Fruit fly (Drosophila melanogaster) whole organism, embryonic: ENCODE measurements around the gene CRAT.

Experiments used
- Adf1 ChIP-seq: fragments of 200-800 bp; sonication (Bioruptor generic); IDR thresholded peaks from 2 replicates; pipeline ENCODE4 v1.3.6; 2022; ENCODE audit warnings: missing biosample characterization, missing genetic modification characterization
- CG10543 ChIP-seq: fragments of 200-800 bp; sonication (Bioruptor generic); optimal IDR thresholded peaks from 3 replicates; lab custom pipeline; 2017; ENCODE audit warnings: missing biosample characterization, mild to moderate bottlenecking, missing genetic modification characterization, moderate library complexity
- CG10565 ChIP-seq: fragments of 200-800 bp; sonication (Bioruptor generic); optimal IDR thresholded peaks from 3 replicates; lab custom pipeline; 2016; ENCODE audit warnings: missing biosample characterization, mild to moderate bottlenecking, missing genetic modification characterization
- CG12219 ChIP-seq: fragments of 200-800 bp; sonication (Bioruptor generic); optimal IDR thresholded peaks from 3 replicates; lab custom pipeline; 2018; ENCODE audit warnings: missing biosample characterization, mild to moderate bottlenecking, missing genetic modification characterization
- CG16815 ChIP-seq: fragments of 200-800 bp; sonication (Bioruptor generic); optimal IDR thresholded peaks from 3 replicates; lab custom pipeline; 2017; ENCODE audit warnings: missing biosample characterization, mild to moderate bottlenecking, missing genetic modification characterization
- CG17802 ChIP-seq: fragments of 200-800 bp; sonication (Bioruptor generic); optimal IDR thresholded peaks from 2 replicates; lab custom pipeline; 2018; ENCODE audit warnings: missing biosample characterization, mild to moderate bottlenecking, missing genetic modification characterization, moderate library complexity
- CG18764 ChIP-seq: fragments of 200-800 bp; sonication (Bioruptor generic); optimal IDR thresholded peaks from 3 replicates; lab custom pipeline; 2016; ENCODE audit warnings: missing biosample characterization, missing genetic modification characterization
- CG2202 ChIP-seq: fragments of 200-800 bp; sonication (Bioruptor generic); optimal IDR thresholded peaks from 2 replicates; lab custom pipeline; 2018; ENCODE audit warnings: missing biosample characterization, mild to moderate bottlenecking, missing genetic modification characterization
- CG34376 ChIP-seq: fragments of 200-800 bp; sonication (Bioruptor generic); optimal IDR thresholded peaks from 2 replicates; lab custom pipeline; 2018; ENCODE audit warnings: missing biosample characterization, mild to moderate bottlenecking, missing genetic modification characterization
- CG4707 ChIP-seq: fragments of 200-800 bp; sonication (Bioruptor generic); optimal IDR thresholded peaks from 2 replicates; lab custom pipeline; 2018; ENCODE audit warnings: missing biosample characterization, mild to moderate bottlenecking, missing genetic modification characterization, moderate library complexity
- CG4730 ChIP-seq: fragments of 200-800 bp; sonication (Bioruptor generic); IDR thresholded peaks from 2 replicates; pipeline ENCODE4 v1.3.6; 2022; ENCODE audit warnings: missing biosample characterization, missing genetic modification characterization
- CG5953 ChIP-seq: fragments of 200-800 bp; sonication (Bioruptor generic); IDR thresholded peaks from 2 replicates; pipeline ENCODE4 v1.3.6; 2022; ENCODE audit warnings: missing biosample characterization, missing genetic modification characterization
- CG6272 ChIP-seq: fragments of 200-800 bp; sonication (Bioruptor generic); IDR thresholded peaks from 2 replicates; pipeline ENCODE4 v1.3.6; 2022; ENCODE audit warnings: missing biosample characterization, missing genetic modification characterization
- CG7271 ChIP-seq: fragments of 200-800 bp; sonication (Bioruptor generic); optimal IDR thresholded peaks from 2 replicates; lab custom pipeline; 2018; ENCODE audit warnings: missing biosample characterization, mild to moderate bottlenecking, missing genetic modification characterization, moderate library complexity
- CG7556 ChIP-seq: fragments of 200-800 bp; sonication (Bioruptor generic); optimal IDR thresholded peaks from 2 replicates; lab custom pipeline; 2017; ENCODE audit warnings: missing biosample characterization, mild to moderate bottlenecking, missing genetic modification characterization
- CG9727 ChIP-seq: fragments of 200-800 bp; sonication (Bioruptor generic); optimal IDR thresholded peaks from 3 replicates; lab custom pipeline; 2017; ENCODE audit warnings: missing biosample characterization, mild to moderate bottlenecking, missing genetic modification characterization
- CG9876 ChIP-seq: fragments of 200-800 bp; sonication (Bioruptor generic); optimal IDR thresholded peaks from 2 replicates; lab custom pipeline; 2016; ENCODE audit warnings: missing biosample characterization, missing genetic modification characterization
- Camta ChIP-seq: fragments of 200-800 bp; sonication (Bioruptor generic); optimal IDR thresholded peaks from 2 replicates; lab custom pipeline; 2016; ENCODE audit warnings: missing biosample characterization, missing genetic modification characterization
- Deaf1 ChIP-seq: fragments of 200-800 bp; optimal IDR thresholded peaks from 3 replicates; lab custom pipeline; 2019; ENCODE audit warnings: missing biosample characterization, mild to moderate bottlenecking, missing genetic modification characterization, moderate library complexity
- E2f2 ChIP-seq: fragments of 200-800 bp; sonication (Bioruptor generic); IDR thresholded peaks from 2 replicates; pipeline ENCODE4 v1.3.6; 2022; ENCODE audit warnings: missing biosample characterization, missing genetic modification characterization
- Ets65A ChIP-seq: fragments of 200-800 bp; sonication (Bioruptor generic); peaks from one replicate; lab custom pipeline; 2016; ENCODE audit warnings: missing biosample characterization, missing genetic modification characterization
- Gug ChIP-seq: fragments of 200-800 bp; sonication (Bioruptor generic); IDR thresholded peaks from 4 replicates; pipeline ENCODE4 v1.3.6; 2022; ENCODE audit warnings: missing biosample characterization, missing genetic modification characterization
- H2.0 ChIP-seq: fragments of 200-800 bp; sonication (Bioruptor generic); IDR thresholded peaks from 2 replicates; pipeline ENCODE4 v1.3.6; 2022; ENCODE audit warnings: missing biosample characterization, missing genetic modification characterization
- NfI ChIP-seq: fragments of 200-800 bp; sonication (Bioruptor generic); optimal IDR thresholded peaks from 3 replicates; lab custom pipeline; 2018; ENCODE audit warnings: missing biosample characterization, mild to moderate bottlenecking, missing genetic modification characterization, moderate library complexity
- Rx ChIP-seq: fragments of 200-800 bp; sonication (Bioruptor generic); IDR thresholded peaks from 2 replicates; pipeline ENCODE4 v1.3.6; 2022; ENCODE audit warnings: missing biosample characterization, missing genetic modification characterization
- Spps ChIP-seq: fragments of 200-800 bp; sonication (Bioruptor generic); optimal IDR thresholded peaks from 2 replicates; lab custom pipeline; 2018; ENCODE audit warnings: missing biosample characterization, mild to moderate bottlenecking, missing genetic modification characterization
- Ssrp ChIP-seq: fragments of 200-800 bp; sonication (Bioruptor generic); optimal IDR thresholded peaks from 2 replicates; lab custom pipeline; 2018; ENCODE audit warnings: missing biosample characterization, mild to moderate bottlenecking, missing genetic modification characterization, moderate library complexity
- Taf1 ChIP-seq: fragments of 200-800 bp; sonication (Bioruptor generic); IDR thresholded peaks from 2 replicates; pipeline ENCODE4 v1.3.6; 2022; ENCODE audit warnings: missing biosample characterization, missing genetic modification characterization
- az2 ChIP-seq: fragments of 200-800 bp; sonication (Bioruptor generic); optimal IDR thresholded peaks from 3 replicates; lab custom pipeline; 2016; ENCODE audit warnings: missing biosample characterization, missing genetic modification characterization
- cas ChIP-seq: fragments of 200-800 bp; sonication (Bioruptor generic); IDR thresholded peaks from 2 replicates; pipeline ENCODE4 v1.3.6; 2022; ENCODE audit warnings: missing biosample characterization, missing genetic modification characterization
- caup ChIP-seq: fragments of 200-800 bp; sonication (Bioruptor generic); optimal IDR thresholded peaks from 3 replicates; lab custom pipeline; 2017; ENCODE audit warnings: missing biosample characterization, mild to moderate bottlenecking, missing genetic modification characterization, moderate library complexity; ENCODE audit not compliant: severe bottlenecking
- chif ChIP-seq, 2 experiments: fragments of 200-800 bp; sonication (Bioruptor generic); optimal IDR thresholded peaks; 3 replicates each; lab custom pipeline; 2016; ENCODE audit warnings: missing biosample characterization in 2 of 2, missing genetic modification characterization in 2 of 2
- da ChIP-seq: fragments of 200-800 bp; sonication (Bioruptor generic); optimal IDR thresholded peaks from 2 replicates; lab custom pipeline; 2016; ENCODE audit warnings: missing biosample characterization, missing genetic modification characterization
- dmrt11E ChIP-seq: fragments of 200-800 bp; sonication (Bioruptor generic); optimal IDR thresholded peaks from 3 replicates; lab custom pipeline; 2018; ENCODE audit warnings: missing biosample characterization, mild to moderate bottlenecking, missing genetic modification characterization, moderate library complexity
- fru ChIP-seq: fragments of >200 bp; optimal IDR thresholded peaks from 2 replicates; lab custom pipeline; 2017
- gro ChIP-seq: fragments of 200-800 bp; sonication (Bioruptor generic); optimal IDR thresholded peaks from 2 replicates; lab custom pipeline; 2016; ENCODE audit warnings: missing biosample characterization, missing genetic modification characterization
- hkb ChIP-seq, 2 experiments: fragments of 200-800 bp in 1 of 2; fragments of >200 bp in 1 of 2; sonication (Bioruptor generic) in 1 of 2; IDR thresholded peaks in 1 of 2; optimal IDR thresholded peaks in 1 of 2; 2 replicates each; pipeline versions ENCODE4 v1.3.6 to Lab custom; 2017 to 2022; ENCODE audit warnings: missing biosample characterization in 1 of 2, missing genetic modification characterization in 1 of 2
- hth ChIP-seq: fragments of >200 bp; optimal IDR thresholded peaks from 2 replicates; lab custom pipeline; 2017; ENCODE audit warnings: inconsistent platforms
- inv ChIP-seq: fragments of 200-800 bp; sonication (Bioruptor generic); IDR thresholded peaks from 2 replicates; pipeline ENCODE4 v1.3.6; 2022; ENCODE audit warnings: missing biosample characterization, missing genetic modification characterization; ENCODE audit not compliant: partially characterized antibody
- kni ChIP-seq: fragments of 200-800 bp; sonication (Bioruptor generic); optimal IDR thresholded peaks from 3 replicates; lab custom pipeline; 2017; ENCODE audit warnings: mild to moderate bottlenecking, missing biosample characterization, missing genetic modification reagents, missing genetic modification characterization
- knrl ChIP-seq: fragments of 200-800 bp; sonication (Bioruptor generic); IDR thresholded peaks from 3 replicates; pipeline ENCODE4 v1.3.6; 2022; ENCODE audit warnings: missing biosample characterization, missing genetic modification characterization; ENCODE audit not compliant: partially characterized antibody
- lola ChIP-seq, 3 experiments: fragments of >200 bp in 2 of 3; fragments of 200-800 bp in 1 of 3; sonication (Bioruptor generic) in 1 of 3; optimal IDR thresholded peaks; 2 replicates each; lab custom pipeline; 2017 to 2019; ENCODE audit warnings: missing biosample characterization in 3 of 3, missing genetic modification characterization in 3 of 3, mild to moderate bottlenecking in 1 of 3, moderate library complexity in 1 of 3
- maf-S ChIP-seq: fragments of 200-800 bp; sonication (Bioruptor generic); optimal IDR thresholded peaks from 2 replicates; lab custom pipeline; 2016; ENCODE audit warnings: missing biosample characterization, missing genetic modification characterization
- nau ChIP-seq: fragments of 200-800 bp; sonication (Bioruptor generic); optimal IDR thresholded peaks from 3 replicates; lab custom pipeline; 2017; ENCODE audit warnings: missing biosample characterization, mild to moderate bottlenecking, missing genetic modification characterization, missing genetic modification reagents
- pnt ChIP-seq: fragments of 200-800 bp; sonication (Bioruptor generic); optimal IDR thresholded peaks from 3 replicates; lab custom pipeline; 2016; ENCODE audit warnings: missing biosample characterization, missing genetic modification characterization
- repo ChIP-seq: fragments of 200-800 bp; sonication (Bioruptor generic); optimal IDR thresholded peaks from 2 replicates; lab custom pipeline; 2016; ENCODE audit warnings: missing biosample characterization, missing genetic modification characterization
- sd ChIP-seq: fragments of 200-800 bp; sonication (Bioruptor generic); optimal IDR thresholded peaks from 3 replicates; lab custom pipeline; 2018; ENCODE audit warnings: missing biosample characterization, mild to moderate bottlenecking, missing genetic modification characterization, moderate library complexity
- seq ChIP-seq: fragments of 200-800 bp; sonication (Bioruptor generic); IDR thresholded peaks from 2 replicates; pipeline ENCODE4 v1.3.6; 2022; ENCODE audit warnings: missing biosample characterization, missing genetic modification characterization
- shn ChIP-seq: fragments of 200-800 bp; sonication (Bioruptor generic); optimal IDR thresholded peaks from 3 replicates; lab custom pipeline; 2016; ENCODE audit warnings: missing biosample characterization, missing genetic modification characterization
- sr ChIP-seq: fragments of 200-800 bp; sonication (Bioruptor generic); IDR thresholded peaks from 3 replicates; pipeline ENCODE4 v1.3.6; 2022; ENCODE audit warnings: missing biosample characterization, missing genetic modification characterization
- trem ChIP-seq: fragments of 200-800 bp; optimal IDR thresholded peaks from 3 replicates; lab custom pipeline; 2019; ENCODE audit warnings: missing biosample characterization, mild to moderate bottlenecking, missing genetic modification characterization, moderate library complexity
- unpg ChIP-seq: fragments of 200-800 bp; sonication (Bioruptor generic); optimal IDR thresholded peaks from 3 replicates; lab custom pipeline; 2018; ENCODE audit warnings: missing biosample characterization, mild to moderate bottlenecking, missing genetic modification characterization, moderate library complexity

Gene CRAT

dm6 chr3R:6350755-6351154 is 25.1 kb downstream of the CRAT start, which contains the start of gene Pak (continued):
- TF ChIP-seq Spps (tag; lab: Kevin White, UChicago) (no peak), Ets65A (GFP tag; lab: Kevin White, UChicago) (no peak), dmrt11E (tag; lab: Kevin White, UChicago) (no peak), Ssrp (no peak), CG7556 (no peak), H2.0 (GFP tag; lab: Robert Waterston, UW) (no peak), unpg (GFP tag; lab: Kevin White, UChicago) (no peak), E2f2 (GFP tag; lab: Robert Waterston, UW) (peak; percentile 70), nau (GFP tag; lab: Kevin White, UChicago) (no peak), fru (lab: Kevin White, UChicago) (no peak), Gug (GFP tag; lab: Robert Waterston, UW) (no peak), az2 (GFP tag; lab: Kevin White, UChicago) (no peak), CG10565 (GFP tag; lab: Kevin White, UChicago) (no peak), sr (GFP tag; lab: Robert Waterston, UW) (no peak), CG12219 (no peak), caup (no peak), CG4707 (GFP tag; lab: Kevin White, UChicago) (no peak), CG6272 (GFP tag; lab: Robert Waterston, UW) (no peak), repo (GFP tag; lab: Kevin White, UChicago) (no peak), gro (GFP tag; lab: Kevin White, UChicago) (no peak), CG9727 (GFP tag; lab: Kevin White, UChicago) (no peak), Deaf1 (tag; lab: Kevin White, UChicago) (no peak), CG2202 (tag; lab: Kevin White, UChicago) (no peak), Camta (no peak), CG34376 (GFP tag; lab: Kevin White, UChicago) (no peak), knrl (GFP tag; lab: Robert Waterston, UW) (peak; percentile 95), CG7271 (no peak), CG9876 (GFP tag; lab: Kevin White, UChicago) (no peak), sd (tag; lab: Kevin White, UChicago) (no peak), cas (GFP tag; lab: Robert Waterston, UW) (no peak), CG5953 (GFP tag; lab: Robert Waterston, UW) (no peak), CG17802 (no peak), chif (GFP tag; optimal IDR thresholded peaks at IDR 0.05; lab: Kevin White, UChicago) (no peak), CG10543 (GFP tag; lab: Kevin White, UChicago) (no peak), Rx (GFP tag; lab: Robert Waterston, UW) (no peak), CG16815 (GFP tag; lab: Kevin White, UChicago) (no peak), inv (GFP tag; lab: Robert Waterston, UW) (peak; percentile 92), maf-S (GFP tag; lab: Kevin White, UChicago) (no peak), CG4730 (no peak), shn (GFP tag; lab: Kevin White, UChicago) (no peak), hth (lab: Kevin White, UChicago) (no peak), Adf1 (GFP tag; lab: Robert Waterston, UW) (peak; percentile 39; the same call in 1 of the 2 replicates), da (GFP tag; lab: Kevin White, UChicago) (peak; percentile 11), hkb (optimal IDR thresholded peaks at IDR 0.05; lab: Kevin White, UChicago) (no peak), hkb (GFP tag; IDR thresholded peaks at IDR 0.05; lab: Robert Waterston, UW) (no peak), Taf1 (GFP tag; lab: Robert Waterston, UW) (no peak), seq (GFP tag; lab: Robert Waterston, UW) (no peak), NfI (GFP tag; lab: Kevin White, UChicago) (no peak), trem (tag; lab: Kevin White, UChicago) (peak; percentile 54), CG18764 (no peak), pnt (GFP tag; lab: Kevin White, UChicago) (no peak), kni (GFP tag; lab: Kevin White, UChicago) (no peak), lola (GFP tag; optimal IDR thresholded peaks at IDR 0.05; lab: Kevin White, UChicago) (no peak)
